Worm (Caenorhabditis elegans) whole organism, L4 larva: ENCODE data around the gene sma-3.

Experiments used
- F44E2.7 ChIP-seq: fragments of 200-800 bp; sonication (Bioruptor generic); IDR thresholded peaks from 2 replicates; pipeline ENCODE4 v2.1.2; 2022; ENCODE audit warnings: missing genetic modification characterization, missing compliant biosample characterization
- aly-2 ChIP-seq: sonication (generic microtip); optimal IDR thresholded peaks from 2 replicates; lab custom pipeline; 2018; ENCODE audit warnings: missing biosample characterization, missing genetic modification characterization
- dpl-1 ChIP-seq: fragments of 150-350 bp; optimal IDR thresholded peaks from 2 replicates; lab custom pipeline; 2014; ENCODE audit warnings: missing biosample characterization, missing genetic modification reagents, missing genetic modification characterization
- lin-39 ChIP-seq: fragments of 150-350 bp; optimal IDR thresholded peaks from 2 replicates; lab custom pipeline; 2014; ENCODE audit warnings: missing biosample characterization, missing genetic modification reagents, missing genetic modification characterization
- mdl-1 ChIP-seq, 2 experiments: fragments of 150-350 bp in 1 of 2; sonication (generic microtip) in 1 of 2; optimal IDR thresholded peaks; 2 replicates each; lab custom pipeline; 2014 to 2017; ENCODE audit warnings: missing biosample characterization in 2 of 2, missing genetic modification characterization in 2 of 2
- mxl-2 ChIP-seq: fragments of 200-800 bp; sonication (Bioruptor generic); conservative IDR thresholded peaks from 2 replicates; pipeline ENCODE4 v1.3.6; 2022; ENCODE audit warnings: missing genetic modification reagents, missing genetic modification characterization, missing compliant biosample characterization
- nhr-28 ChIP-seq: fragments of 150-350 bp; optimal IDR thresholded peaks from 2 replicates; lab custom pipeline; 2014; ENCODE audit warnings: missing biosample characterization, missing genetic modification characterization
- nhr-48 ChIP-seq: sonication (generic microtip); optimal IDR thresholded peaks from 2 replicates; lab custom pipeline; 2016; ENCODE audit warnings: mild to moderate bottlenecking, missing genetic modification characterization, missing compliant biosample characterization
- pha-4 ChIP-seq, 2 experiments: fragments of 150-350 bp in 1 of 2; fragments of 200-800 bp in 1 of 2; sonication (Bioruptor generic) in 1 of 2; IDR thresholded peaks in 1 of 2; optimal IDR thresholded peaks in 1 of 2; 2 replicates each; pipeline versions ENCODE4 v1.3.6 to Lab custom; 2014 to 2022; ENCODE audit warnings: missing genetic modification characterization in 2 of 2, missing genetic modification reagents in 2 of 2, missing biosample characterization in 1 of 2, missing compliant biosample characterization in 1 of 2

ce11 chrIII:6895677-6896076 is 31.9 kb upstream of the sma-3 start:
- TF ChIP-seq mxl-2 (GFP tag; lab: Robert Waterston, UW) (no peak), pha-4 (GFP tag; IDR thresholded peaks at IDR 0.05; lab: Robert Waterston, UW) (no peak), pha-4 (tag; optimal IDR thresholded peaks at IDR 0.05; lab: Kevin White, UChicago) (no peak), aly-2 (tag; lab: Kevin White, UChicago) (no peak), lin-39 (tag; lab: Kevin White, UChicago) (no peak), dpl-1 (GFP tag; lab: Kevin White, UChicago) (no peak), mdl-1 (tag; optimal IDR thresholded peaks at IDR 0.05; lab: Kevin White, UChicago) (no peak), nhr-48 (tag; lab: Kevin White, UChicago) (no peak), nhr-28 (no peak), F44E2.7 (GFP tag; lab: Robert Waterston, UW) (no peak)
